Worm (Caenorhabditis elegans) whole organism, young adult: ENCODE results near the gene otpl-8.

ENCODE experiments used
- F10E7.11 ChIP-seq: sonication (generic microtip); optimal IDR thresholded peaks from 2 replicates; lab custom pipeline; 2017; ENCODE audit warnings: mild to moderate bottlenecking, missing genetic modification characterization, moderate library complexity, missing compliant biosample characterization
- K11D2.4 ChIP-seq: fragments of 200-800 bp; sonication (Bioruptor generic); IDR thresholded peaks from 2 replicates; pipeline ENCODE4 v1.3.6; 2022; ENCODE audit warnings: missing genetic modification reagents, missing genetic modification characterization, missing compliant biosample characterization
- ama-1 ChIP-seq, 3 experiments: fragments of 150-350 bp in 1 of 3; sonication (generic microtip) in 2 of 3; optimal IDR thresholded peaks; 2 replicates each; lab custom pipeline; 2014 to 2018; ENCODE audit warnings: missing biosample characterization in 2 of 3, missing genetic modification characterization in 2 of 3, missing genetic modification reagents in 2 of 3
- aptf-3 ChIP-seq: fragments of 200-800 bp; sonication (Bioruptor generic); IDR thresholded peaks from 2 replicates; pipeline ENCODE4 v1.3.6; 2022; ENCODE audit warnings: missing genetic modification characterization, missing compliant biosample characterization
- cebp-1 ChIP-seq, 2 experiments: fragments of 200-800 bp in 1 of 2; sonication (Bioruptor generic) in 1 of 2; sonication (generic microtip) in 1 of 2; IDR thresholded peaks in 1 of 2; optimal IDR thresholded peaks in 1 of 2; 2 replicates each; pipeline versions ENCODE4 v1.3.6 to Lab custom; 2017 to 2022; ENCODE audit warnings: missing compliant biosample characterization in 2 of 2, missing genetic modification characterization in 2 of 2, mild to moderate bottlenecking in 1 of 2, missing genetic modification reagents in 1 of 2, moderate library complexity in 1 of 2
- nfya-1 ChIP-seq: sonication (generic microtip); optimal IDR thresholded peaks from 2 replicates; lab custom pipeline; 2017; ENCODE audit warnings: antibody characterized with exemption, missing compliant biosample characterization, missing genetic modification characterization, borderline replicate concordance; ENCODE audit not compliant: insufficient read depth
- snpc-4 ChIP-seq, 5 experiments: fragments of 150-350 bp in 1 of 5; sonication (generic microtip) in 4 of 5; optimal IDR thresholded peaks; 2 replicates each; lab custom pipeline; 2014 to 2018; ENCODE audit warnings: missing genetic modification characterization in 5 of 5, missing biosample characterization in 3 of 5, antibody characterized with exemption in 2 of 5, mild to moderate bottlenecking in 2 of 5, missing compliant biosample characterization in 2 of 5, missing genotype in 2 of 5, moderate library complexity in 2 of 5, missing genetic modification reagents in 1 of 5
- sptf-2 ChIP-seq: fragments of 200-800 bp; sonication (Bioruptor generic); optimal IDR thresholded peaks from 2 replicates; lab custom pipeline; 2018; ENCODE audit warnings: mild to moderate bottlenecking, missing genetic modification characterization, missing compliant biosample characterization
- tlf-1 ChIP-seq: fragments of 200-800 bp; sonication (Bioruptor generic); optimal IDR thresholded peaks from 2 replicates; lab custom pipeline; 2018; ENCODE audit warnings: mild to moderate bottlenecking, missing genetic modification characterization, missing compliant biosample characterization
- unc-62 ChIP-seq: fragments of 150-350 bp; optimal IDR thresholded peaks from 2 replicates; lab custom pipeline; 2014; ENCODE audit warnings: missing biosample characterization, missing genetic modification reagents, missing genetic modification characterization

DNA sequence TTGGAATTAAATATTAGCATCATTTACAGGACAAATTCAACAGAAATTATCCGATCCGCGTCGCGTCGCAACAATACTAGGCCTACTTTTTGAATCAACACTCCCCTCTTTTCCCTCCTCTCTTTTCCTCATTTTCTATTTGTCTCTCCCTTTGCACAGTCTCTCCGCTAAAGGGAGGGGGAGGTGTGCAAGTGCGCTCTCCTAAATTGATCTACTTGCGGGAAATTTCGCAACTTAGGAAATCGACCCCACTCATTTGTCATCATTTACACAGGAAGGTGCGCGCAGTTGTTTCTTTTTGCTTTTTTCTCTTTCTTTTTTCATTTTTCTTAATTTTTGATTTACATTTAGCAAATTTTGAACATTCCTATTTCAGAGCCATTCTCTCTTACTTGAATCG, 12.2 kb upstream of the otpl-8 start, which contains the start of gene C04B4.2:
- TF ChIP-seq F10E7.11 (no peak), ama-1 (optimal IDR thresholded peaks at IDR 0.05; lab: Kevin White, UChicago) (no peak), ama-1 (GFP tag; optimal IDR thresholded peaks at IDR 0.05; lab: Kevin White, UChicago) (no peak), sptf-2 (GFP tag; lab: Kevin White, UChicago) (no peak), cebp-1 (GFP tag; IDR thresholded peaks at IDR 0.05; lab: Robert Waterston, UW) (no peak), cebp-1 (tag; optimal IDR thresholded peaks at IDR 0.05; lab: Kevin White, UChicago) (no peak), nfya-1 (tag; lab: Kevin White, UChicago) (no peak), snpc-4 (GFP tag; optimal IDR thresholded peaks at IDR 0.05; lab: Kevin White, UChicago) (no peak), snpc-4 (tag; optimal IDR thresholded peaks at IDR 0.05; lab: Kevin White, UChicago) (no peak), K11D2.4 (GFP tag; lab: Robert Waterston, UW) (no peak), unc-62 (no peak), tlf-1 (GFP tag; lab: Kevin White, UChicago) (no peak), aptf-3 (no peak)
